Fruit fly (Drosophila melanogaster) S2 (cell line): ENCODE measurements around the gene CG9297.

Source experiments
- CG8478 ChIP-seq: fragments of >200 bp; optimal IDR thresholded peaks from 2 replicates; lab custom pipeline; 2018
- CTCF ChIP-seq, 2 experiments: fragments of >200 bp; optimal IDR thresholded peaks; 2 replicates each; lab custom pipeline; 2018

- no peak for TF ChIP-seq CTCF (optimal IDR thresholded peaks at IDR 0.05; lab: Kevin White, UChicago)
- TF ChIP-seq CG8478 (lab: Kevin White, UChicago), result no peak
These were observed 35.9 kb upstream of the CG9297 start for dm6 chr3R:13735304-13735898.
